Worm (Caenorhabditis elegans): ENCODE results near the gene dyf-13.

- TF ChIP-seq mep-1 (tag; optimal IDR thresholded peaks at IDR 0.05) (no peak), mdl-1 (tag; optimal IDR thresholded peaks at IDR 0.05) (no peak), daf-12 (tag; optimal IDR thresholded peaks at IDR 0.05) (no peak), ceh-28 (tag; optimal IDR thresholded peaks at IDR 0.05) (no peak), pha-4 (GFP tag; IDR thresholded peaks at IDR 0.05) (no peak), pha-4 (tag; optimal IDR thresholded peaks at IDR 0.05) (no peak), jun-1 (tag; optimal IDR thresholded peaks at IDR 0.05) (no peak), R02D3.7 (tag; optimal IDR thresholded peaks at IDR 0.05) (no peak), Y5F2A.4 (GFP tag; optimal IDR thresholded peaks at IDR 0.05) (no peak), snpc-4 (tag; optimal IDR thresholded peaks at IDR 0.05) (no peak), lim-7 (GFP tag; IDR thresholded peaks at IDR 0.05) (no peak), ama-1 (optimal IDR thresholded peaks at IDR 0.05) (no peak)
Measured at ce11 chrII:7144307-7144706, 26.8 kb downstream of the dyf-13 start, which contains the start of gene npr-31.

Measured in whole organism, L4 larva.